Fruit fly (Drosophila melanogaster) S2 (cell line): Measurements from ENCODE around the gene primo-2.
A peak's percentile ranks its signal among the peaks of the same experiment; 100 is the strongest.

Experiments used
- CG8478 ChIP-seq: fragments of >200 bp; optimal IDR thresholded peaks from 2 replicates; lab custom pipeline; 2018
- CTCF ChIP-seq, 2 experiments: fragments of >200 bp; optimal IDR thresholded peaks; 2 replicates each; lab custom pipeline; 2018

Gene primo-2

dm6 chr3R:13684569-13685402 lies 26.8 kb downstream of the primo-2 start:
- no peak for TF ChIP-seq CTCF (optimal IDR thresholded peaks at IDR 0.05; lab: Kevin White, UChicago)
- no peak for TF ChIP-seq CG8478 (lab: Kevin White, UChicago)

DNA sequence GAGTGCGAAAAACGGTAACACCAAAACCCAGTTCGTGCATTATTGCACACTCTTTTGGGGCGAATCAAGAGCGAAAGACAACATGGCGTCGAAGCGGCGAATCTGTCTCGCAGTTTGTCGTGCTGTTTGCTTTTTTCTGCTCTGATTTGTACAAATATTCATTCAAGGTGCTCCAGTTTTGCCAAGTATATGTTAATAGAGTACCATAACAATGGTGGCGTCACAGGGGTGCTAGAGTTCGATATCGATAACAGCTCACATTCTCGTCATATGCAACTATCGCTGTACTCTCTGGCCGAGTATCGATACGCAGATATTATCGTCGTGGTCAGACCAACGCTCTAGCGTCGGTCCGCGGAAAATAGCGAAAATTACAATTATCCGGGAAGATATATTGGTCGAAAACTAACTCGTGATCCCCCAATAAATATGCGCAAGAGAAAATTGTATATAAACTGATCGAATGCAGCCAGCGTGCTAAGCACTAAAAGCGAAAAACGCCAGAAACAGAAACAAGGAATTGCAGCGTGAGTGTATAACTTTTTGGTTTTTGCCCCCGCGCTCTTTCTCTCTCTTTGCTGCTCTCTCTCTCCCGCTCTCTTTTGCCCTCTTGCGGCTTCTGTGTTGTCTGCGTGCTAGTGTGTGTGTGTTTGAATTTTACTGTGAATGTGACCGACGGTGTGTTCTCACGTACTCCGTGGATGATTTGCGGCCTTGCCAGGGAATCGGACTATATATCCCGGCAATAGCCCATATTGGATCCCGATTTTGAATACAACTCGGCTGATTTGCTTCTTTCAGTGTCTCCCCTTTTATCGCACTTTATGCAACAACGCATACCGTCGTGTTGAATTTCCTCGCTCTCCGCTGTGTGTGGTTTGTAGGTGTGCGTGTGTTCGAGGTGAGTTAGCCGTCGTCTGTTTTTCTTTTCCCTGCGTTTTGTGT lies 27.7 kb downstream of the primo-2 start, which contains the start of gene flfl:
flfl (plus strand) TSS at position 298 of the 945 bp plus-strand sequence.
- TF ChIP-seq CG8478 (lab: Kevin White, UChicago) (no peak), CTCF (optimal IDR thresholded peaks at IDR 0.05; lab: Kevin White, UChicago) (peak in 1 of 2 experiments; percentile 10)

DNA sequence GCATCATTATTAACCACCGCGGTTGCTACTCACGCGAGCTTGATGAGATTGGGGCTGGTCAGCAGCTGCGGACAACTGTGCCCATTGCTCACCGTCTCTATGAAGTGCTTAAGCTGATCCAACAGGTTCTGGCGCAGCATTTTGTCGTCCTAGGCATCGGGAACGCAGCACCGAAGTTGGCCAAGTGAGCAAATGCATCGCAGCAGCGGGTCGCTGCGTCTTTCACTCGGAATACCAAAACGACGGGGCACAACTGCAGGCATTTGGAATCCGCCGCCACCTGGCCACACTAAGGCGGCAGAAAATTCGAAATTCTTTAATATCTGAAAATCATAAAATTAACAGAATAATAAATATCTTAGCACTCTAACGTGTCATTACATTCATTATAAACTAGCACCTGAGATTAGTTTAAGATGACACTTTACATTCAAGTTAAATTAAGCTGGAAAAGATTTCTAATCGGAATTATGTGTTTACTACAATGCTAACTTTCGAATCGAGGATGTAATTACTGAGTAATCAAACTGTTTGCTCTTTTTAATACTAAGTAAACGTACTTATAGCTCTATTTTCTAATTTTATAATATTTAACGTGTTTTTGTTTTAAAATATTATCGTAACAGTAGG lies 28.5 kb downstream of the primo-2 start:
- TF ChIP-seq CG8478 (lab: Kevin White, UChicago) (no peak), CTCF (optimal IDR thresholded peaks at IDR 0.05; lab: Kevin White, UChicago) (no peak)

dm6 chr3R:13676137-13677086 lies 35.2 kb downstream of the primo-2 start, which contains the start of the genes Lkb1 and CG9588:
Lkb1 (plus strand) TSS chr3R:13676549.
CG9588 (minus strand) TSS chr3R:13676681.
- TF ChIP-seq CTCF (optimal IDR thresholded peaks at IDR 0.05; lab: Kevin White, UChicago), result peak; percentile 17 to 31
- TF ChIP-seq CG8478 (lab: Kevin White, UChicago), result no peak

DNA sequence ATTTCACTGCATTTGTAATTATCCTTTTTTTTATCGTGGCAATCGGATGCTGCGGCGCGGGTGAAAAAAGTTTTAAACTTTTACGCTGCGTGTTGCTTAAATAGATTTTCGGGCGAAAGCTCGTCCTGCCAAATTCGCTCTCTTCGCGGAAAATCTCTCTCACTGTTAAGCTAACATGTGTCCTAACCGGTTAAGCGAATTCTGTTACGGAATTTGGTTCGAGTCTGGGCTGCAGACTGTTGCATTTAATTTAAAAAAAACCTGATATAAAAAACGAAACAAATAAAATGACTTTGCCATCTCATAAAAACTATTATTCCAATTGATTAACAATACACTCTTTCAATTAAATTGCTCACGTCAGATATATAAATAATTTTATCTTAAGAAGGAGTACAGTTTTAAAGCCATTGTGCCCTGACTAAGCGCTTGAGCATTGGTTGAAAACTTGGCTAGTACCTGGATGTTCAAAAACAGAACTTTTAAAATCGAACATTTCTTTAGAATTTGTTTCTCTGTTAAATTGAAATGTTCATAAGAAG lies 37.1 kb downstream of the primo-2 start, which contains the start of gene Task6:
Task6 (minus strand) TSS at position 51 of the 542 bp plus-strand sequence.
- TF ChIP-seq CTCF (optimal IDR thresholded peaks at IDR 0.05; lab: Kevin White, UChicago), result peak in 1 of 2 experiments; percentile 42
- TF ChIP-seq CG8478 (lab: Kevin White, UChicago), result no peak

DNA sequence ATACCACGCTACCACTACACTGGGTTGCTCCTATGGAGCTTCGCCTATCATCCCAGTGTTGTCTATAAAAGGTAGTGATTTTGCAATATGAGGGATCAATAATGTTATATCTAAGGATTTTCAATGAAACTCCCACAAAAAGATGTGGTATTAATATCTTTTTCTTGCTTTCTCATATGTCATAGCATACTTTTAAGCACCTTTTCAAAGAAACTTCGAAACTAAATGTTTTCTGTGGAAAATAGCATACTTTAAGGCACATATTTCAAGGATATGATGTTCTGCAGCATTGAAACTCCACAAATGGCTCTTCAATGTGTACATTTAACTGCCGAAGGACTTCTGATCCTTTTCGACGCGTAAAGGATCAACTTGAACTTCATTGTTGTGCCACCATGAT lies 38.7 kb downstream of the primo-2 start:
- TF ChIP-seq CG8478 (lab: Kevin White, UChicago) (no peak), CTCF (optimal IDR thresholded peaks at IDR 0.05; lab: Kevin White, UChicago) (no peak)

dm6 chr3R:13665992-13666391 lies 45.6 kb downstream of the primo-2 start:
- TF ChIP-seq CTCF (optimal IDR thresholded peaks at IDR 0.05; lab: Kevin White, UChicago) (no peak), CG8478 (lab: Kevin White, UChicago) (no peak)

- TF ChIP-seq CG8478 (lab: Kevin White, UChicago), result no peak
- no peak for TF ChIP-seq CTCF (optimal IDR thresholded peaks at IDR 0.05; lab: Kevin White, UChicago)
Measured at dm6 chr3R:13662149-13662548, 49.5 kb downstream of the primo-2 start.

- TF ChIP-seq CTCF (optimal IDR thresholded peaks at IDR 0.05; lab: Kevin White, UChicago) (peak in 1 of 2 experiments; percentile 11), CG8478 (lab: Kevin White, UChicago) (no peak)
Measured at dm6 chr3R:13660924-13661659, 50.5 kb downstream of the primo-2 start, which contains the start of gene B52. B52 (plus strand) TSS chr3R:13661311.
